Worm (Caenorhabditis elegans) whole organism, early embryonic: ENCODE data around the gene ZC262.4.

Experiments used
- flt-1 ChIP-seq: fragments of 200-800 bp; sonication (Bioruptor generic); IDR thresholded peaks from 2 replicates; pipeline ENCODE4 v1.3.6; 2022; ENCODE audit warnings: missing genetic modification characterization, missing compliant biosample characterization
- scrt-1 ChIP-seq: fragments of 200-800 bp; sonication (Bioruptor generic); IDR thresholded peaks from 2 replicates; pipeline ENCODE4 v1.3.6; 2022; ENCODE audit warnings: missing genetic modification characterization, missing compliant biosample characterization
- tra-4 ChIP-seq: sonication (generic microtip); optimal IDR thresholded peaks from 2 replicates; lab custom pipeline; 2017; ENCODE audit warnings: missing genetic modification characterization, missing compliant biosample characterization

DNA sequence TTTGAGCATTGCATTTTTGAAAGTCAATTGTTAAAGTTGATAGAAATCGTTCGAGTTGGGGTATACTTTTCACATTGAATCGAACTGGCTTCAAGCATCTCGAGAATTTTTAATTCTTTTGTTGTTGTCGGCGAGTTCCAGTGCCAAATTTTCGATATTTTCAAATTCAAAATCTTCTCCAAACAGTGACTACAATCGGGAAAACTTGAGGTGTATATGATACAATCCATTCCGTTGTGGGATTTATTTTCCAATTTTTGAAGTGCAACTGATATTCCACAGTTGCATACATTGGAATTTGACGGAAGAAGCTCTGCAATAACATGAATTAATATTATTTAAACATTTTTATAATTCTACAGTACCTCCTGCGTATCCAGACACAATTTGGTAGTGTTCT is 28.5 kb downstream of the ZC262.4 start:
- TF ChIP-seq tra-4 (tag; lab: Kevin White, UChicago): no peak
- no peak for TF ChIP-seq scrt-1 (GFP tag; lab: Robert Waterston, UW)
- no peak for TF ChIP-seq flt-1 (GFP tag; lab: Robert Waterston, UW)
